Fruit fly (Drosophila melanogaster): ENCODE results near the gene CG34164.

Gene CG34164

dm6 chr2L:12048723-12049122 is 7.4 kb upstream of the CG34164 start, which contains the start of gene Plzf (continued):
- TF ChIP-seq MESR4 (GFP tag; optimal IDR thresholded peaks at IDR 0.05): peak; percentile 22
- TF ChIP-seq CG13123 (GFP tag; optimal IDR thresholded peaks at IDR 0.05): no peak
- TF ChIP-seq Lpt (GFP tag; optimal IDR thresholded peaks at IDR 0.05): no peak
- peak; percentile 19; the same call in 1 of the 2 replicates for TF ChIP-seq E2f2 (GFP tag; IDR thresholded peaks at IDR 0.05)

- peak; percentile 69 for TF ChIP-seq Asciz (GFP tag; optimal IDR thresholded peaks at IDR 0.05)
- peak; percentile 2 for TF ChIP-seq CG12071 (GFP tag; optimal IDR thresholded peaks at IDR 0.05)
- peak; percentile 55 for TF ChIP-seq Sox100B (GFP tag; optimal IDR thresholded peaks at IDR 0.05)
- peak; percentile 8 for TF ChIP-seq Fer3 (tag; optimal IDR thresholded peaks at IDR 0.05)
- TF ChIP-seq gem (tag; optimal IDR thresholded peaks at IDR 0.05): peak; percentile 31
- TF ChIP-seq CG14710 (tag; optimal IDR thresholded peaks at IDR 0.05): peak; percentile 29
- no peak for TF ChIP-seq schlank (tag; optimal IDR thresholded peaks at IDR 0.05)
- peak; percentile 15 for TF ChIP-seq CG17359 (tag; optimal IDR thresholded peaks at IDR 0.05)
- peak; percentile 9 for TF ChIP-seq wek (GFP tag; optimal IDR thresholded peaks at IDR 0.05)
- no peak for TF ChIP-seq CG14014 (GFP tag; IDR thresholded peaks at IDR 0.05)
- peak; percentile 24 for TF ChIP-seq gsb-n (tag; optimal IDR thresholded peaks at IDR 0.05)
- TF ChIP-seq lola (GFP tag; optimal IDR thresholded peaks at IDR 0.05): no peak
- peak; percentile 51; the same call in 2 of the 3 replicates for TF ChIP-seq ci (GFP tag; IDR thresholded peaks at IDR 0.05)
- no peak for TF ChIP-seq lov (optimal IDR thresholded peaks at IDR 0.05)
- no peak for TF ChIP-seq lov (GFP tag; IDR thresholded peaks at IDR 0.05)
- TF ChIP-seq CG4707 (GFP tag; optimal IDR thresholded peaks at IDR 0.05): peak; percentile 36
- TF ChIP-seq D19A (tag; optimal IDR thresholded peaks at IDR 0.05): peak; percentile 14
- TF ChIP-seq sens (GFP tag): peak; percentile 26
- no peak for TF ChIP-seq CG10366 (GFP tag; IDR thresholded peaks at IDR 0.05)
- peak; percentile 39 for TF ChIP-seq CG3407 (GFP tag; optimal IDR thresholded peaks at IDR 0.05)
- TF ChIP-seq z (GFP tag; IDR thresholded peaks at IDR 0.05): peak; percentile 67; the same call in 2 of the 3 replicates
- no peak for TF ChIP-seq trh (GFP tag; optimal IDR thresholded peaks at IDR 0.05)
- TF ChIP-seq Antp (GFP tag; optimal IDR thresholded peaks at IDR 0.05): no peak
- TF ChIP-seq bsh (GFP tag; optimal IDR thresholded peaks at IDR 0.05): peak in 1 of 2 experiments; percentile 45
- no peak for TF ChIP-seq CG1529 (GFP tag; optimal IDR thresholded peaks at IDR 0.05)
- TF ChIP-seq kay (GFP tag; optimal IDR thresholded peaks at IDR 0.05): no peak
- TF ChIP-seq nerfin-1 (tag; optimal IDR thresholded peaks at IDR 0.05): peak; percentile 9
- TF ChIP-seq MTF-1 (GFP tag; optimal IDR thresholded peaks at IDR 0.05; ENCODE audit: borderline replicate concordance): peak; percentile 5
- no peak for TF ChIP-seq CG42726 (GFP tag; IDR thresholded peaks at IDR 0.05; ENCODE audit: partially characterized antibody)
- peak; percentile 53 for TF ChIP-seq CG10431 (GFP tag; optimal IDR thresholded peaks at IDR 0.05)
- TF ChIP-seq CG5180 (GFP tag; optimal IDR thresholded peaks at IDR 0.05): peak; percentile 91
- TF ChIP-seq otp (GFP tag; IDR thresholded peaks at IDR 0.05): no peak
- TF ChIP-seq ap (GFP tag; IDR thresholded peaks at IDR 0.05): no peak
- no peak for TF ChIP-seq hkb (optimal IDR thresholded peaks at IDR 0.05)
- TF ChIP-seq hkb (GFP tag; IDR thresholded peaks at IDR 0.05): peak; percentile 37; the same call in 1 of the 2 replicates
- no peak for TF ChIP-seq Aef1 (GFP tag; IDR thresholded peaks at IDR 0.05)
- TF ChIP-seq kni (GFP tag; optimal IDR thresholded peaks at IDR 0.05): peak; percentile 20
- peak; percentile 10 for TF ChIP-seq CG13296 (GFP tag; optimal IDR thresholded peaks at IDR 0.05)
- TF ChIP-seq Sry-β (GFP tag; optimal IDR thresholded peaks at IDR 0.05): peak; percentile 24
- TF ChIP-seq CG15601 (tag; optimal IDR thresholded peaks at IDR 0.05): peak; percentile 38
- peak; percentile 34 for TF ChIP-seq fd64A (GFP tag; optimal IDR thresholded peaks at IDR 0.05)
- TF ChIP-seq E2f1 (GFP tag; IDR thresholded peaks at IDR 0.05): no peak
- peak; percentile 5 for TF ChIP-seq CG33557 (GFP tag; optimal IDR thresholded peaks at IDR 0.05)
- 0 out of 2 replicates have a peak, but pooled peaks have one; percentile 32 for TF ChIP-seq CG31441 (GFP tag; IDR thresholded peaks at IDR 0.05)
- peak; percentile 57 for TF ChIP-seq ATbp (GFP tag; optimal IDR thresholded peaks at IDR 0.05)
These were observed 7.0 kb upstream of the CG34164 start, which contains the start of gene PLCXD for dm6 chr2L:12049133-12049532. TSS of gene PLCXD (plus strand) at chr2L:12049418.
